Worm (Caenorhabditis elegans): ENCODE data around the gene chca-1.

- TF ChIP-seq him-1 (tag; optimal IDR thresholded peaks at IDR 0.05): no peak
- TF ChIP-seq W03F9.2 (tag; optimal IDR thresholded peaks at IDR 0.05): no peak
- no peak for TF ChIP-seq dao-5 (tag; optimal IDR thresholded peaks at IDR 0.05)
These were observed 8.8 kb downstream of the chca-1 start for ce11 chrIV:9659999-9660398.
